Fruit fly (Drosophila melanogaster) whole organism, prepupa: ENCODE results near the gene shep.

Source experiments
- Blimp-1 ChIP-seq: fragments of 200-800 bp; sonication (Bioruptor generic); optimal IDR thresholded peaks from 3 replicates; lab custom pipeline; 2017; ENCODE audit warnings: missing biosample characterization, missing genetic modification characterization, mild to moderate bottlenecking, moderate library complexity, missing genetic modification reagents
- CG10631 ChIP-seq: fragments of 200-800 bp; sonication (Bioruptor generic); optimal IDR thresholded peaks from 2 replicates; lab custom pipeline; 2016; ENCODE audit warnings: missing biosample characterization, missing genetic modification characterization
- CG11294 ChIP-seq: fragments of 200-800 bp; sonication (Bioruptor generic); IDR thresholded peaks from 2 replicates; pipeline ENCODE4 v1.3.6; 2022; ENCODE audit warnings: missing biosample characterization, missing genetic modification characterization
- CG11762 ChIP-seq: fragments of 200-800 bp; sonication (Bioruptor generic); optimal IDR thresholded peaks from 3 replicates; lab custom pipeline; 2016; ENCODE audit warnings: missing biosample characterization, missing genetic modification characterization; ENCODE audit not compliant: insufficient read depth
- CG11902 ChIP-seq: fragments of 200-800 bp; sonication (Bioruptor generic); optimal IDR thresholded peaks from 3 replicates; lab custom pipeline; 2016; ENCODE audit warnings: missing biosample characterization, missing genetic modification characterization
- CG15336 ChIP-seq: fragments of 200-800 bp; sonication (Bioruptor generic); IDR thresholded peaks from 2 replicates; pipeline ENCODE4 v1.3.6; 2022; ENCODE audit warnings: missing biosample characterization, missing genetic modification characterization
- CG1621 ChIP-seq: fragments of 200-800 bp; sonication (Bioruptor generic); optimal IDR thresholded peaks from 3 replicates; lab custom pipeline; 2018; ENCODE audit warnings: missing biosample characterization, mild to moderate bottlenecking, missing genetic modification characterization
- CG31627 ChIP-seq: fragments of 200-800 bp; sonication (Bioruptor generic); optimal IDR thresholded peaks from 3 replicates; lab custom pipeline; 2016; ENCODE audit warnings: missing biosample characterization, missing genetic modification characterization
- CG34406 ChIP-seq: fragments of 200-800 bp; sonication (Bioruptor generic); optimal IDR thresholded peaks from 3 replicates; lab custom pipeline; 2016; ENCODE audit warnings: missing biosample characterization, missing genetic modification characterization
- CG6163 ChIP-seq: fragments of 200-800 bp; sonication (Bioruptor generic); IDR thresholded peaks from 3 replicates; pipeline ENCODE4 v1.3.6; 2022; ENCODE audit warnings: missing biosample characterization, missing genetic modification characterization
- CG6276 ChIP-seq: fragments of 200-800 bp; sonication (Bioruptor generic); optimal IDR thresholded peaks from 2 replicates; lab custom pipeline; 2017; ENCODE audit warnings: missing biosample characterization, mild to moderate bottlenecking, missing genetic modification characterization
- CG6792 ChIP-seq: fragments of 200-800 bp; sonication (Bioruptor generic); optimal IDR thresholded peaks from 3 replicates; lab custom pipeline; 2016; ENCODE audit warnings: missing biosample characterization, missing genetic modification characterization
- CG6854 ChIP-seq: fragments of 200-800 bp; sonication (Bioruptor generic); optimal IDR thresholded peaks from 2 replicates; lab custom pipeline; 2017; ENCODE audit warnings: missing biosample characterization, mild to moderate bottlenecking, missing genetic modification characterization
- CG7368 ChIP-seq: fragments of 200-800 bp; sonication (Bioruptor generic); optimal IDR thresholded peaks from 3 replicates; lab custom pipeline; 2016; ENCODE audit warnings: missing biosample characterization, missing genetic modification characterization
- CG8319 ChIP-seq: fragments of 200-800 bp; sonication (Bioruptor generic); optimal IDR thresholded peaks from 3 replicates; lab custom pipeline; 2016; ENCODE audit warnings: missing biosample characterization, missing genetic modification characterization
- CG9139 ChIP-seq: fragments of 200-800 bp; sonication (Bioruptor generic); optimal IDR thresholded peaks from 3 replicates; lab custom pipeline; 2017; ENCODE audit warnings: missing biosample characterization, mild to moderate bottlenecking, missing genetic modification characterization
- Eip75B ChIP-seq: fragments of 200-800 bp; sonication (Bioruptor generic); optimal IDR thresholded peaks from 3 replicates; lab custom pipeline; 2016; ENCODE audit warnings: missing biosample characterization, missing genetic modification characterization
- Eip78C ChIP-seq: fragments of 200-800 bp; sonication (Bioruptor generic); peaks from one replicate; lab custom pipeline; 2016; ENCODE audit warnings: missing biosample characterization, missing genetic modification characterization
- Eip93F ChIP-seq: fragments of 200-800 bp; sonication (Bioruptor generic); optimal IDR thresholded peaks from 2 replicates; lab custom pipeline; 2016; ENCODE audit warnings: missing biosample characterization, mild to moderate bottlenecking, missing genetic modification characterization
- Ets96B ChIP-seq: fragments of 200-800 bp; optimal IDR thresholded peaks from 2 replicates; lab custom pipeline; 2019; ENCODE audit warnings: missing biosample characterization, mild to moderate bottlenecking, missing genetic modification characterization, moderate library complexity
- Hr38 ChIP-seq: sonication (Bioruptor generic); optimal IDR thresholded peaks from 2 replicates; lab custom pipeline; 2016; ENCODE audit warnings: missing biosample characterization, missing genetic modification characterization
- OdsH ChIP-seq: fragments of 200-800 bp; sonication (Bioruptor generic); optimal IDR thresholded peaks from 3 replicates; lab custom pipeline; 2016; ENCODE audit warnings: missing biosample characterization, missing genetic modification characterization
- Smox ChIP-seq: fragments of 200-800 bp; sonication (Bioruptor generic); optimal IDR thresholded peaks from 3 replicates; lab custom pipeline; 2016; ENCODE audit warnings: missing biosample characterization, missing genetic modification characterization
- Sox14 ChIP-seq: fragments of 200-800 bp; sonication (Bioruptor generic); optimal IDR thresholded peaks from 3 replicates; lab custom pipeline; 2016; ENCODE audit warnings: missing biosample characterization, missing genetic modification characterization
- acj6 ChIP-seq: fragments of 200-800 bp; sonication (Bioruptor generic); optimal IDR thresholded peaks from 3 replicates; lab custom pipeline; 2016; ENCODE audit warnings: missing biosample characterization, missing genetic modification characterization
- cyc ChIP-seq: fragments of 200-800 bp; sonication (Bioruptor generic); optimal IDR thresholded peaks from 3 replicates; lab custom pipeline; 2016; ENCODE audit warnings: missing biosample characterization, missing genetic modification characterization
- dac ChIP-seq: fragments of 200-800 bp; sonication (Bioruptor generic); optimal IDR thresholded peaks from 2 replicates; lab custom pipeline; 2017; ENCODE audit warnings: missing biosample characterization, mild to moderate bottlenecking, missing genetic modification characterization
- dsx ChIP-seq: fragments of 200-800 bp; optimal IDR thresholded peaks from 3 replicates; lab custom pipeline; 2019; ENCODE audit warnings: missing biosample characterization, mild to moderate bottlenecking, missing genetic modification characterization, moderate library complexity; ENCODE audit not compliant: poor library complexity, severe bottlenecking
- eg ChIP-seq: fragments of 200-800 bp; sonication (Bioruptor generic); IDR thresholded peaks from 3 replicates; pipeline ENCODE4 v1.3.6; 2022; ENCODE audit warnings: missing biosample characterization, missing genetic modification characterization
- fd59A ChIP-seq: fragments of 200-800 bp; sonication (Bioruptor generic); optimal IDR thresholded peaks from 2 replicates; lab custom pipeline; 2017; ENCODE audit warnings: missing biosample characterization, mild to moderate bottlenecking, missing genetic modification characterization, missing genetic modification reagents
- fkh ChIP-seq: fragments of 200-800 bp; sonication (Bioruptor generic); optimal IDR thresholded peaks from 3 replicates; lab custom pipeline; 2017; ENCODE audit warnings: missing biosample characterization, mild to moderate bottlenecking, missing genetic modification characterization, moderate library complexity
- lz ChIP-seq: fragments of 200-800 bp; sonication (Bioruptor generic); optimal IDR thresholded peaks from 3 replicates; lab custom pipeline; 2016; ENCODE audit warnings: missing biosample characterization, missing genetic modification characterization
- net ChIP-seq: fragments of 200-800 bp; sonication (Bioruptor generic); optimal IDR thresholded peaks from 3 replicates; lab custom pipeline; 2016; ENCODE audit warnings: missing biosample characterization, missing genetic modification characterization
- pdm3 ChIP-seq: fragments of 200-800 bp; sonication (Bioruptor generic); optimal IDR thresholded peaks from 3 replicates; lab custom pipeline; 2016; ENCODE audit warnings: missing biosample characterization, missing genetic modification characterization
- salr ChIP-seq, 2 experiments: fragments of 200-800 bp; sonication (Bioruptor generic); optimal IDR thresholded peaks; 3 replicates each; lab custom pipeline; 2016 to 2018; ENCODE audit warnings: missing biosample characterization in 2 of 2, missing genetic modification characterization in 2 of 2, mild to moderate bottlenecking in 1 of 2
- spab ChIP-seq: fragments of 200-800 bp; sonication (Bioruptor generic); optimal IDR thresholded peaks from 2 replicates; lab custom pipeline; 2017; ENCODE audit warnings: missing biosample characterization, mild to moderate bottlenecking, missing genetic modification characterization, missing genetic modification reagents
- ss ChIP-seq, 2 experiments: fragments of 200-800 bp; sonication (Bioruptor generic); optimal IDR thresholded peaks; 2 replicates in 1 of 2; 3 replicates in 1 of 2; lab custom pipeline; 2017 to 2018; ENCODE audit warnings: mild to moderate bottlenecking in 2 of 2, missing biosample characterization in 2 of 2, missing genetic modification characterization in 2 of 2, moderate library complexity in 1 of 2

Gene shep

DNA sequence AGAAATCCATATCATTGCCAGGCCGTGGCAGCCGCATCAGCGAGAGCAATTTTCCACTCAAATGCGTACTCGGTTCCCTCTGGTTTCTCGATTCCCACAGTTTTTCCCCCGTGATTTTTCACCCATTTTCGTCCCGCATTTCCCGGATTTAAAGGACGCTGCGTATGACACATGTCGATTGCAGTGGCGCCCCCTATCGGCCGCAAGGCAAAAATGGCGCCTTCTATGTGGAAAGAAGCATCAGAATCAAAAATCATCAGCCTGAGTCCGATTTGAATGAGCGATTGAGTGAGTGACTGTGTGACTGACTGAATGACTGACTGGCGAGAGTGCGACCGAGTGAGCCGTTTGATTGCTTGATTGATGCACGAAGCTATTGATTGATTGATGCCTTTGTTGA, 2.2 kb downstream of the shep start:
- no peak for TF ChIP-seq CG6276
- no peak for TF ChIP-seq pdm3 (GFP tag; lab: Kevin White, UChicago)
- TF ChIP-seq cyc, result no peak
- TF ChIP-seq Eip78C (GFP tag; lab: Kevin White, UChicago), result no peak
- TF ChIP-seq Sox14 (GFP tag; lab: Kevin White, UChicago), result no peak
- no peak for TF ChIP-seq CG7368
- no peak for TF ChIP-seq salr (GFP tag; optimal IDR thresholded peaks at IDR 0.05; lab: Kevin White, UChicago)
- TF ChIP-seq CG15336 (GFP tag; lab: Robert Waterston, UW), result no peak
- TF ChIP-seq OdsH (GFP tag; lab: Kevin White, UChicago), result no peak
- no peak for TF ChIP-seq CG11294 (GFP tag; lab: Robert Waterston, UW)
- no peak for TF ChIP-seq CG34406 (GFP tag; lab: Kevin White, UChicago)
- no peak for TF ChIP-seq CG9139
- TF ChIP-seq Eip93F, result no peak
- no peak for TF ChIP-seq dsx (GFP tag; lab: Kevin White, UChicago)
- TF ChIP-seq Smox (GFP tag; lab: Kevin White, UChicago), result no peak
- no peak for TF ChIP-seq CG6163 (GFP tag; lab: Robert Waterston, UW)

DNA sequence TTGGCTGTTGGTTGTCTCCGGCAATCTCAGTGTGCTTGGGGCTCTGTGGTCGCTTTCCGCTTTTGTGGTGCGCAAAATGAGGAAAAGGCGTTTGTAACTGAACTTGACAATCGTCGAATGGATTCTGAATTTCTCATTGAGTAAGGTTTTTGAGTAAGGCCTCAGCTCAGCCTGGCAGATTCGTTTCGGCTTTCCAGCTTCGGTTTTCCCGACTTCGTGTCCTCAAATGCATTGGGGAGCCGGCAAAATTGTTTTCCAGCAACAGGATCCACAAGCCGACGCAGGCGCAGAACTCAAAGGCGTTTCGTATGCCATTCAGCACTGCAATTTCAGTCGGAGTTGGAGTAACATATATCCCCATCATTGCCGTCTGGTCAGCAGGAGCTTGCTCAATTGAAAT, 4.5 kb downstream of the shep start:
- TF ChIP-seq Hr38 (GFP tag; lab: Kevin White, UChicago) (no peak), CG11902 (GFP tag; lab: Kevin White, UChicago) (no peak), acj6 (GFP tag; lab: Kevin White, UChicago) (no peak), CG6792 (no peak), OdsH (GFP tag; lab: Kevin White, UChicago) (no peak), fd59A (GFP tag; lab: Kevin White, UChicago) (no peak), lz (GFP tag; lab: Kevin White, UChicago) (no peak), net (GFP tag; lab: Kevin White, UChicago) (no peak), CG6854 (GFP tag; lab: Kevin White, UChicago) (no peak), spab (GFP tag; lab: Kevin White, UChicago) (no peak), CG1621 (no peak), Blimp-1 (GFP tag; lab: Kevin White, UChicago) (no peak), Smox (GFP tag; lab: Kevin White, UChicago) (no peak), eg (GFP tag; lab: Robert Waterston, UW) (no peak), CG31627 (GFP tag; lab: Kevin White, UChicago) (no peak), CG6276 (no peak), CG10631 (GFP tag; lab: Kevin White, UChicago) (no peak), pdm3 (GFP tag; lab: Kevin White, UChicago) (no peak), Eip75B (GFP tag; lab: Kevin White, UChicago) (no peak)

DNA sequence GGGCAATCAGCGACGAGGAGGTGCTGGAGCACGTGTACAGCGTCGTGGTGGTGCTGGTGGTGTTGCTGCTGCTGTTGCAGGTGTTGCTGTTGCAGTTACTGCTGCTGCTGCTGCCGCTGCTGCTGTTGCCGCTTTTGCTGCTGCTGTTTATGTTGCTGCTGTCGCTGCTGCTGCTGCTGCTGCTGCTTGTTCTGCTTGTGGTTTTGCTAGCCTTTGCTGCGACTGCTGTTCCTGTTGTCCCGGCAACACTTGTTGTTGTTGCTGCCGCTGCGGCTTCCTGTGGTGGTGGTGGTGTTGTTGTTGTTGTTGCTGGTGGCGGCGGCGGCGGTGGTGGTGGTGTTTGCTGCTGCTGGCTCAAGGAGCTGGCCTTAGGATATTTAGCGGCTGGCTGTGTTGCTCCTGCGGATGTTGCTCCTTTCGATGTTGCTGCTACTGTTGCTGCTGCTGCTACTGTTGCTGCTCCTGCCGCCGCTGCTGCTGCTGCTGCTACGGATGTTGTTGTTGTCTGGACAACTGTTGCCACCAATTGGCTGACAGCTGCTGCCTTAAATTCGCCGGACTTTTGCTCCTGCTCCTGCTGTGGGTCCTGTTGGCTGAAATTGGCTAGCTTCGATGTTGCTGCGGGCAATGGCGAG, 6.2 kb downstream of the shep start:
- no peak for TF ChIP-seq CG7368
- no peak for TF ChIP-seq Eip78C (GFP tag; lab: Kevin White, UChicago)
- no peak for TF ChIP-seq salr (GFP tag; optimal IDR thresholded peaks at IDR 0.05; lab: Kevin White, UChicago)
- TF ChIP-seq CG6276, result no peak
- no peak for TF ChIP-seq ss (GFP tag; optimal IDR thresholded peaks at IDR 0.05; lab: Kevin White, UChicago)
- TF ChIP-seq Eip93F, result no peak
- no peak for TF ChIP-seq Ets96B (tag; lab: Kevin White, UChicago)
- TF ChIP-seq CG11762 (GFP tag; lab: Kevin White, UChicago), result no peak
- no peak for TF ChIP-seq CG8319 (GFP tag; lab: Kevin White, UChicago)
- no peak for TF ChIP-seq CG31627 (GFP tag; lab: Kevin White, UChicago)
- no peak for TF ChIP-seq CG1621
- no peak for TF ChIP-seq CG34406 (GFP tag; lab: Kevin White, UChicago)
- no peak for TF ChIP-seq fkh
- no peak for TF ChIP-seq CG15336 (GFP tag; lab: Robert Waterston, UW)
- TF ChIP-seq Eip75B (GFP tag; lab: Kevin White, UChicago), result no peak
- TF ChIP-seq OdsH (GFP tag; lab: Kevin White, UChicago), result no peak
- no peak for TF ChIP-seq spab (GFP tag; lab: Kevin White, UChicago)
- TF ChIP-seq dac (GFP tag; lab: Kevin White, UChicago), result no peak
- TF ChIP-seq Blimp-1 (GFP tag; lab: Kevin White, UChicago), result no peak
- TF ChIP-seq CG9139, result no peak
